Worm (Caenorhabditis elegans) whole organism, L4/young adult: ENCODE data around the gene slc-25A26.

ENCODE experiments used
- W03F9.2 ChIP-seq: fragments of 150-350 bp; optimal IDR thresholded peaks from 2 replicates; lab custom pipeline; 2014; ENCODE audit warnings: missing biosample characterization, missing genetic modification characterization
- dao-5 ChIP-seq: sonication (generic microtip); optimal IDR thresholded peaks from 2 replicates; lab custom pipeline; 2016; ENCODE audit warnings: missing genotype, missing genetic modification characterization, moderate library complexity, missing compliant biosample characterization
- him-1 ChIP-seq: sonication (generic microtip); optimal IDR thresholded peaks from 2 replicates; lab custom pipeline; 2016; ENCODE audit warnings: missing genotype, missing genetic modification reagents, missing genetic modification characterization, missing compliant biosample characterization

DNA sequence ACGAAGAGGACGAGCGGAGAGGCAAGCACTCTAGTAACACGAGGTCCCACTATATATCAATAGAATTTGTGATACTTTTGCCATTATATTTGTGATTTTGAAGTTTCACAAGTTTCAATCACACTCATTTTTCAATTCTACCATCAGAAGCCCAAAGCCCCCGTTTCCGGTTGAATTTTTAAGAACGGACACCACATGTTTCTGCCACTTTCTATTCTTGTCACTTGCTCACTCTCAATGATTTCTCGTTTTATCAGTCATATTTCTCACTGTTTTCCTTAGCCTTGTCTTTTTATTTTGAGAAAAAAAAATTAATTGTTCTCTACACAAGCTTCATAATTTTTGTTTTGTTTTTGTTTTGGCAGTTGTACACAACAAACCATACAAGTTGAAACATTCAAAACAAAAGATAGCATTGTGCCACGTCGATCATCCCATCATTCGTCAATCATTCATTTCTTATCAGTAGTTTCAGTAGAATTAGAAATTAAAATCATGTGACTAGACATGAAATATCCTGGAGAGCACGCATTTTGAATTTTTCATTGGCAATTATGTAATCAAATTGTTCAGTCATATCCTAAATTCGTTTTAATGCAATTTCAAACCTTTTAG, 21.8 kb downstream of the slc-25A26 start:
- TF ChIP-seq him-1 (tag; lab: Kevin White, UChicago): no peak
- no peak for TF ChIP-seq dao-5 (tag; lab: Kevin White, UChicago)
- TF ChIP-seq W03F9.2 (tag; lab: Kevin White, UChicago): no peak
